Worm (Caenorhabditis elegans) whole organism, L2 larva: ENCODE results near the gene mec-1.
A peak's percentile ranks its signal among the peaks of the same experiment; 100 is the strongest.

Source experiments
- C34F6.9 ChIP-seq: fragments of 150-350 bp; optimal IDR thresholded peaks from 2 replicates; lab custom pipeline; 2014; ENCODE audit warnings: missing biosample characterization, missing genetic modification characterization
- F13H6.1 ChIP-seq: sonication (generic microtip); optimal IDR thresholded peaks from 2 replicates; lab custom pipeline; 2016; ENCODE audit warnings: missing genetic modification characterization, missing compliant biosample characterization
- Y55F3AM.14 ChIP-seq: fragments of 200-800 bp; sonication (Bioruptor generic); optimal IDR thresholded peaks from 2 replicates; lab custom pipeline; 2018; ENCODE audit warnings: mild to moderate bottlenecking, missing genetic modification characterization, missing compliant biosample characterization
- ZK546.5 ChIP-seq: sonication (generic microtip); optimal IDR thresholded peaks from 2 replicates; lab custom pipeline; 2017; ENCODE audit warnings: missing biosample characterization, missing genetic modification characterization
- aly-2 ChIP-seq: fragments of 150-350 bp; optimal IDR thresholded peaks from 2 replicates; lab custom pipeline; 2014; ENCODE audit warnings: missing biosample characterization, missing genetic modification characterization
- blmp-1 ChIP-seq: sonication (generic microtip); optimal IDR thresholded peaks from 2 replicates; lab custom pipeline; 2017; ENCODE audit warnings: missing genetic modification characterization, mild to moderate bottlenecking, missing compliant biosample characterization, antibody characterized with exemption, moderate library complexity; ENCODE audit not compliant: insufficient read depth
- ceh-16 ChIP-seq: fragments of 150-350 bp; optimal IDR thresholded peaks from 2 replicates; lab custom pipeline; 2014; ENCODE audit warnings: missing biosample characterization, missing genetic modification characterization
- ceh-82 ChIP-seq: fragments of 150-350 bp; optimal IDR thresholded peaks from 2 replicates; lab custom pipeline; 2014; ENCODE audit warnings: missing biosample characterization, missing genetic modification characterization
- crh-2 ChIP-seq: sonication (generic microtip); optimal IDR thresholded peaks from 2 replicates; lab custom pipeline; 2017; ENCODE audit warnings: missing biosample characterization, missing genetic modification characterization
- dmd-4 ChIP-seq: sonication (generic microtip); optimal IDR thresholded peaks from 2 replicates; lab custom pipeline; 2017; ENCODE audit warnings: missing biosample characterization, missing genetic modification characterization
- egl-27 ChIP-seq: sonication (generic microtip); optimal IDR thresholded peaks from 3 replicates; lab custom pipeline; 2017; ENCODE audit warnings: missing biosample characterization, missing genetic modification reagents, missing genetic modification characterization
- elt-1 ChIP-seq: fragments of 150-350 bp; optimal IDR thresholded peaks from 2 replicates; lab custom pipeline; 2014; ENCODE audit warnings: missing biosample characterization, missing genetic modification characterization
- elt-3 ChIP-seq: sonication (generic microtip); optimal IDR thresholded peaks from 2 replicates; lab custom pipeline; 2017; ENCODE audit warnings: missing biosample characterization, missing genetic modification characterization
- fos-1 ChIP-seq: fragments of 150-350 bp; optimal IDR thresholded peaks from 2 replicates; lab custom pipeline; 2014; ENCODE audit warnings: missing biosample characterization, missing genetic modification characterization
- gmeb-1 ChIP-seq: fragments of 150-350 bp; optimal IDR thresholded peaks from 2 replicates; lab custom pipeline; 2014; ENCODE audit warnings: missing biosample characterization, missing genetic modification characterization
- lin-11 ChIP-seq: fragments of 150-350 bp; sonication (generic microtip); optimal IDR thresholded peaks from 2 replicates; lab custom pipeline; 2014; ENCODE audit warnings: missing biosample characterization, missing genetic modification characterization, inconsistent platforms, mixed read lengths
- lin-13 ChIP-seq: fragments of 150-350 bp; optimal IDR thresholded peaks from 2 replicates; lab custom pipeline; 2014; ENCODE audit warnings: missing biosample characterization, missing genetic modification reagents, missing genetic modification characterization
- lin-39 ChIP-seq: fragments of 150-350 bp; optimal IDR thresholded peaks from 2 replicates; lab custom pipeline; 2014; ENCODE audit warnings: missing biosample characterization, missing genetic modification reagents, missing genetic modification characterization
- lsy-2 ChIP-seq, 2 experiments: fragments of 150-350 bp in 1 of 2; sonication (generic microtip) in 1 of 2; optimal IDR thresholded peaks; 2 replicates each; lab custom pipeline; 2014 to 2017; ENCODE audit warnings: missing biosample characterization in 2 of 2, missing genetic modification characterization in 2 of 2
- mab-5 ChIP-seq: fragments of 150-350 bp; optimal IDR thresholded peaks from 2 replicates; lab custom pipeline; 2014; ENCODE audit warnings: missing biosample characterization, missing genetic modification characterization
- mdl-1 ChIP-seq, 2 experiments: fragments of 150-350 bp in 1 of 2; sonication (generic microtip) in 1 of 2; optimal IDR thresholded peaks; 2 replicates each; lab custom pipeline; 2017; ENCODE audit warnings: missing biosample characterization in 2 of 2, missing genetic modification characterization in 2 of 2
- nhr-11 ChIP-seq: fragments of 150-350 bp; optimal IDR thresholded peaks from 2 replicates; lab custom pipeline; 2014; ENCODE audit warnings: missing biosample characterization, missing genetic modification characterization
- nhr-12 ChIP-seq: fragments of 150-350 bp; optimal IDR thresholded peaks from 2 replicates; lab custom pipeline; 2014; ENCODE audit warnings: missing biosample characterization, missing genetic modification characterization
- nhr-129 ChIP-seq: fragments of 150-350 bp; optimal IDR thresholded peaks from 2 replicates; lab custom pipeline; 2014; ENCODE audit warnings: missing biosample characterization, missing genetic modification characterization
- nhr-21 ChIP-seq: fragments of 150-350 bp; optimal IDR thresholded peaks from 2 replicates; lab custom pipeline; 2014; ENCODE audit warnings: missing biosample characterization, missing genetic modification characterization
- nhr-23 ChIP-seq: fragments of 150-350 bp; optimal IDR thresholded peaks from 2 replicates; lab custom pipeline; 2014; ENCODE audit warnings: missing biosample characterization, missing genetic modification reagents, missing genetic modification characterization
- nhr-25 ChIP-seq: fragments of 150-350 bp; sonication (generic microtip); optimal IDR thresholded peaks from 3 replicates; lab custom pipeline; 2014; ENCODE audit warnings: missing biosample characterization, missing genetic modification characterization
- nhr-6 ChIP-seq: fragments of 150-350 bp; optimal IDR thresholded peaks from 2 replicates; lab custom pipeline; 2014; ENCODE audit warnings: missing biosample characterization, missing genetic modification characterization
- nhr-77 ChIP-seq: fragments of 150-350 bp; optimal IDR thresholded peaks from 2 replicates; lab custom pipeline; 2014; ENCODE audit warnings: missing biosample characterization, missing genetic modification characterization
- peb-1 ChIP-seq: fragments of 150-350 bp; optimal IDR thresholded peaks from 2 replicates; lab custom pipeline; 2014; ENCODE audit warnings: missing biosample characterization, missing genetic modification characterization
- sem-4 ChIP-seq: fragments of 150-350 bp; optimal IDR thresholded peaks from 2 replicates; lab custom pipeline; 2014; ENCODE audit warnings: missing biosample characterization, missing genetic modification reagents, missing genetic modification characterization
- skn-1 ChIP-seq: sonication (generic microtip); optimal IDR thresholded peaks from 2 replicates; lab custom pipeline; 2017; ENCODE audit warnings: missing biosample characterization, missing genetic modification characterization
- sma-3 ChIP-seq: sonication (generic microtip); optimal IDR thresholded peaks from 2 replicates; lab custom pipeline; 2016; ENCODE audit warnings: missing genetic modification reagents, missing genetic modification characterization, missing compliant biosample characterization
- snpc-4 ChIP-seq: fragments of 150-350 bp; optimal IDR thresholded peaks from 2 replicates; lab custom pipeline; 2014; ENCODE audit warnings: missing biosample characterization, missing genetic modification characterization
- unc-39 ChIP-seq: fragments of 150-350 bp; optimal IDR thresholded peaks from 2 replicates; lab custom pipeline; 2014; ENCODE audit warnings: missing biosample characterization, missing genetic modification characterization
- zag-1 ChIP-seq: fragments of 150-350 bp; optimal IDR thresholded peaks from 2 replicates; lab custom pipeline; 2014; ENCODE audit warnings: missing biosample characterization, missing genetic modification characterization
- ztf-1 ChIP-seq: fragments of 200-800 bp; sonication (Bioruptor generic); conservative IDR thresholded peaks from 2 replicates; pipeline ENCODE4 v1.3.6; 2022; ENCODE audit warnings: missing genetic modification characterization, missing compliant biosample characterization
- ztf-11 ChIP-seq: sonication (generic microtip); optimal IDR thresholded peaks from 2 replicates; lab custom pipeline; 2017; ENCODE audit warnings: missing biosample characterization, missing genetic modification characterization

Gene mec-1

ce11 chrV:6969950-6970532, 13.7 kb downstream of the mec-1 start, which contains the start of gene ptr-15:
Gene ptr-15 (minus strand): TSS chrV:6970000.
- TF ChIP-seq nhr-21 (tag; lab: Kevin White, UChicago), result peak; percentile 24
- TF ChIP-seq mdl-1 (tag; optimal IDR thresholded peaks at IDR 0.05; lab: Kevin White, UChicago), result no peak
- TF ChIP-seq ztf-11 (tag; lab: Kevin White, UChicago), result no peak
- TF ChIP-seq lin-39 (tag; lab: Kevin White, UChicago), result no peak
- TF ChIP-seq peb-1 (tag; lab: Kevin White, UChicago), result peak; percentile 30
- no peak for TF ChIP-seq snpc-4
- no peak for TF ChIP-seq crh-2 (tag; lab: Kevin White, UChicago)
- TF ChIP-seq egl-27 (tag; lab: Kevin White, UChicago), result no peak
- peak; percentile 10 for TF ChIP-seq fos-1 (tag; lab: Kevin White, UChicago)
- TF ChIP-seq, all 48 proteins: peak for 3

DNA sequence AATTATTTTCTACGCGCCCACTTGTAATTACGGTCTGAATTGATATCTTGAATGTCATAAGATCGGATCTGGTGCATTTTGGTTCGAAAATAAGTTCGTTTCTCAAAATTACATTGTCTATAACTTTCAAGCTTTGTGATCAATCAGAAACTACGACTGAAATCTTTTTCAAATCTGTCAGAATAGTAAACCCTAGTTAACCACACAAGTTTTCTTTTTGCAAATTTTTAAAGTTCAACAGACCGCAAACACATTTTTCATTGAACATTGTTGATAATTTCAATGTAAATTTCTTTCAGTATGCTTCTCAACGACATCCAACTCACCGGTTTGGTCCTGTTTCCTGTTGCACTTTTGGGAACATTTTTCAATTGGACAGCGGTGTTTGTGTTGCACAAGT, 15.2 kb downstream of the mec-1 start, which contains the start of gene srx-59:
Gene srx-59 (plus strand): TSS at position 301 of the 400 bp plus-strand sequence.
- no peak for TF ChIP-seq sma-3 (GFP tag; lab: Kevin White, UChicago)
- TF ChIP-seq nhr-77, result no peak
- no peak for TF ChIP-seq Y55F3AM.14 (GFP tag; lab: Kevin White, UChicago)
- TF ChIP-seq sem-4 (tag; lab: Kevin White, UChicago), result no peak
- TF ChIP-seq F13H6.1 (tag; lab: Kevin White, UChicago), result no peak
- TF ChIP-seq mab-5, result no peak
- TF ChIP-seq nhr-11 (tag; lab: Kevin White, UChicago), result no peak
- TF ChIP-seq skn-1 (tag; lab: Kevin White, UChicago), result no peak
- no peak for TF ChIP-seq crh-2 (tag; lab: Kevin White, UChicago)
- TF ChIP-seq egl-27 (tag; lab: Kevin White, UChicago), result no peak
- TF ChIP-seq nhr-21 (tag; lab: Kevin White, UChicago), result no peak
- TF ChIP-seq ztf-1 (GFP tag; lab: Robert Waterston, UW), result no peak
- no peak for TF ChIP-seq blmp-1 (tag; lab: Kevin White, UChicago)
- no peak for TF ChIP-seq ztf-11 (tag; lab: Kevin White, UChicago)
- TF ChIP-seq peb-1 (tag; lab: Kevin White, UChicago), result no peak
- TF ChIP-seq elt-1 (tag; lab: Kevin White, UChicago), result no peak
- no peak for TF ChIP-seq nhr-12 (tag; lab: Kevin White, UChicago)
- TF ChIP-seq unc-39 (tag; lab: Kevin White, UChicago), result no peak

DNA sequence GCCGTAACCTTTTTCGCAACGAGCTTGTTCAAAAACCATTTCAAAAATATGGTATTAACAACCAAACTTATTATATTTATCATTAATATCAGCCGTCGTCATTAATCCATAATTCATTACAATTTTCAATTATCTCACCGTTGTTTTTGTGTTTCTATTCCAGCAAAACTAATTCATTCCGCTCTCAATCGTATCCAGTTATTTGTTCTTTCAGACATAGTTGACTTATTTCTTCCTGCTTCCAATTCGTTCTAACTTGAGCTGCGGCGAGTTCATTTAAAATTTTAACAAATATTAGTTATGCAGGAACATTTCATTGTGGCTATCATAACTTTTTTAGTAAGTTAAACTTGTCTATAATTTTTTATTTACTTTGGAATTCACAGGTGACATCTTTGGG, 19.7 kb downstream of the mec-1 start, which contains the start of gene srx-16:
Gene srx-16 (plus strand): TSS at position 301 of the 400 bp plus-strand sequence.
- TF ChIP-seq peb-1 (tag; lab: Kevin White, UChicago) (no peak), nhr-129 (no peak), sma-3 (GFP tag; lab: Kevin White, UChicago) (no peak), nhr-25 (no peak), lsy-2 (tag; optimal IDR thresholded peaks at IDR 0.05; lab: Kevin White, UChicago) (no peak), C34F6.9 (tag; lab: Kevin White, UChicago) (no peak), ceh-82 (no peak), ztf-1 (GFP tag; lab: Robert Waterston, UW) (no peak), sem-4 (tag; lab: Kevin White, UChicago) (no peak), nhr-6 (tag; lab: Kevin White, UChicago) (no peak), zag-1 (no peak)

DNA sequence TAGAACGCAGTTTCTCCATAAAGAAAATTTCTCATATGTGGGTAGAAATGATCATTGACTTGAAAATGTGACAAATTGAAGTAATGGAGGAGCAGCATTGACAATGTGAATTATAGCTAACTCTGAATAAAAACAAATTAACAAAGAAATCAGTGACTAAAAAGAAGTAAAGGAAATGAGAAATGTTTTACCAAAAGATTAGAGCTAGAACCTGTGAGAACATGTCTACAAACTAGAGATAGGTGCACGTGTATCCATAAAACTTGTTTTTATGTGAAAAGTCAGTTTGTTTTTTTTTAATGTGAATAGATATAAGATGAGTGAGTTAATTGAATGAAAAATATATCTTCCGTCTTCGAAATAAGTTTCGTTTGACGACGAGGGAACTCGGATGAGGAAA, 22.7 kb downstream of the mec-1 start, which contains the start of gene sre-12:
Gene sre-12 (minus strand): TSS at position 101 of the 400 bp plus-strand sequence.
- TF ChIP-seq ceh-16 (tag; lab: Kevin White, UChicago) (no peak), elt-3 (tag; lab: Kevin White, UChicago) (no peak), zag-1 (no peak), nhr-23 (tag; lab: Kevin White, UChicago) (no peak), gmeb-1 (tag; lab: Kevin White, UChicago) (no peak), lin-13 (no peak), aly-2 (tag; lab: Kevin White, UChicago) (no peak), lin-11 (tag; lab: Kevin White, UChicago) (no peak), ceh-82 (no peak), ZK546.5 (tag; lab: Kevin White, UChicago) (no peak), dmd-4 (tag; lab: Kevin White, UChicago) (no peak), sem-4 (tag; lab: Kevin White, UChicago) (no peak), crh-2 (tag; lab: Kevin White, UChicago) (no peak)
